Worm (Caenorhabditis elegans) whole organism, L4 larva: ENCODE data around the gene mrp-2.

Experiments
- F44E2.7 ChIP-seq: fragments of 200-800 bp; sonication (Bioruptor generic); IDR thresholded peaks from 2 replicates; pipeline ENCODE4 v2.1.2; 2022; ENCODE audit warnings: missing genetic modification characterization, missing compliant biosample characterization
- R02D3.7 ChIP-seq: fragments of 150-350 bp; sonication (generic microtip); optimal IDR thresholded peaks from 3 replicates; lab custom pipeline; 2014; ENCODE audit warnings: missing biosample characterization, missing genetic modification characterization
- Y48G9A.11 ChIP-seq: fragments of 200-800 bp; sonication (Bioruptor generic); IDR thresholded peaks from 2 replicates; pipeline ENCODE4 v1.3.6; 2022; ENCODE audit warnings: missing genetic modification reagents, missing genetic modification characterization, missing compliant biosample characterization
- ZK337.2 ChIP-seq: fragments of 200-800 bp; sonication (Bioruptor generic); IDR thresholded peaks from 2 replicates; pipeline ENCODE4 v1.3.6; 2022; ENCODE audit warnings: missing genetic modification reagents, missing genetic modification characterization, missing compliant biosample characterization
- ceh-62 ChIP-seq: sonication (generic microtip); optimal IDR thresholded peaks from 2 replicates; lab custom pipeline; 2017; ENCODE audit warnings: missing biosample characterization, missing genetic modification characterization
- ces-1 ChIP-seq: fragments of 150-350 bp; sonication (generic microtip); optimal IDR thresholded peaks from 4 replicates; lab custom pipeline; 2014; ENCODE audit warnings: missing biosample characterization, missing genetic modification reagents, missing genetic modification characterization
- cey-2 ChIP-seq: sonication (generic microtip); optimal IDR thresholded peaks from 3 replicates; lab custom pipeline; 2017; ENCODE audit warnings: missing genetic modification characterization, mild to moderate bottlenecking, missing compliant biosample characterization, antibody characterized with exemption, borderline replicate concordance; ENCODE audit not compliant: insufficient read depth
- daf-19 ChIP-seq: fragments of 200-800 bp; sonication (Bioruptor generic); conservative IDR thresholded peaks from 2 replicates; pipeline ENCODE4 v1.3.6; 2022; ENCODE audit warnings: missing genetic modification characterization, missing compliant biosample characterization
- dmd-8 ChIP-seq: fragments of 200-800 bp; sonication (Bioruptor generic); IDR thresholded peaks from 2 replicates; pipeline ENCODE4 v1.3.6; 2022; ENCODE audit warnings: missing genetic modification characterization, missing compliant biosample characterization
- dmd-9 ChIP-seq: fragments of 200-800 bp; sonication (Bioruptor generic); IDR thresholded peaks from 2 replicates; pipeline ENCODE4 v1.3.6; 2022; ENCODE audit warnings: missing genetic modification reagents, missing genetic modification characterization, missing compliant biosample characterization
- hif-1 ChIP-seq, 2 experiments: sonication (generic microtip); optimal IDR thresholded peaks; 2 replicates each; lab custom pipeline; 2016 to 2017; ENCODE audit warnings: missing compliant biosample characterization in 2 of 2, missing genetic modification characterization in 2 of 2, missing genetic modification reagents in 2 of 2, missing genotype in 2 of 2, mild to moderate bottlenecking in 1 of 2
- hlh-30 ChIP-seq: sonication (generic microtip); optimal IDR thresholded peaks from 2 replicates; lab custom pipeline; 2017; ENCODE audit warnings: antibody characterized with exemption, mild to moderate bottlenecking, missing genetic modification characterization, missing compliant biosample characterization; ENCODE audit not compliant: insufficient read depth
- lin-13 ChIP-seq: fragments of 150-350 bp; optimal IDR thresholded peaks from 2 replicates; lab custom pipeline; 2014; ENCODE audit warnings: missing biosample characterization, missing genetic modification reagents, missing genetic modification characterization
- lin-29 ChIP-seq: fragments of 200-800 bp; sonication (Bioruptor generic); IDR thresholded peaks from 2 replicates; pipeline ENCODE4 v1.3.6; 2022; ENCODE audit warnings: missing genetic modification reagents, missing genetic modification characterization, missing compliant biosample characterization
- lin-38 ChIP-seq: fragments of 200-800 bp; sonication (Bioruptor generic); IDR thresholded peaks from 2 replicates; pipeline ENCODE4 v1.3.6; 2022; ENCODE audit warnings: missing genetic modification reagents, missing genetic modification characterization, missing compliant biosample characterization
- lir-3 ChIP-seq: sonication (generic microtip); optimal IDR thresholded peaks from 2 replicates; lab custom pipeline; 2016; ENCODE audit warnings: mild to moderate bottlenecking, missing genetic modification characterization, missing compliant biosample characterization
- madf-9 ChIP-seq: fragments of 200-800 bp; sonication (Bioruptor generic); conservative IDR thresholded peaks from 2 replicates; pipeline ENCODE4 v1.3.6; 2022; ENCODE audit warnings: missing genetic modification reagents, missing genetic modification characterization, missing compliant biosample characterization
- mdl-1 ChIP-seq, 2 experiments: fragments of 150-350 bp in 1 of 2; sonication (generic microtip) in 1 of 2; optimal IDR thresholded peaks; 2 replicates each; lab custom pipeline; 2014 to 2017; ENCODE audit warnings: missing biosample characterization in 2 of 2, missing genetic modification characterization in 2 of 2
- mxl-2 ChIP-seq: fragments of 200-800 bp; sonication (Bioruptor generic); conservative IDR thresholded peaks from 2 replicates; pipeline ENCODE4 v1.3.6; 2022; ENCODE audit warnings: missing genetic modification reagents, missing genetic modification characterization, missing compliant biosample characterization
- mxl-3 ChIP-seq: fragments of 200-800 bp; sonication (Bioruptor generic); optimal IDR thresholded peaks from 2 replicates; lab custom pipeline; 2018; ENCODE audit warnings: mild to moderate bottlenecking, missing genetic modification characterization, missing compliant biosample characterization
- nhr-25 ChIP-seq: sonication (generic microtip); optimal IDR thresholded peaks from 2 replicates; lab custom pipeline; 2017; ENCODE audit warnings: missing genetic modification characterization, mild to moderate bottlenecking, missing compliant biosample characterization, antibody characterized with exemption, moderate library complexity, borderline replicate concordance; ENCODE audit not compliant: insufficient read depth
- nhr-28 ChIP-seq: fragments of 150-350 bp; optimal IDR thresholded peaks from 2 replicates; lab custom pipeline; 2014; ENCODE audit warnings: missing biosample characterization, missing genetic modification characterization
- nhr-41 ChIP-seq: fragments of 200-800 bp; sonication (Bioruptor generic); IDR thresholded peaks from 2 replicates; pipeline ENCODE4 v1.3.6; 2022; ENCODE audit warnings: missing genetic modification reagents, missing genetic modification characterization, missing compliant biosample characterization
- nhr-42 ChIP-seq: fragments of 200-800 bp; sonication (Bioruptor generic); IDR thresholded peaks from 2 replicates; pipeline ENCODE4 v1.3.6; 2022; ENCODE audit warnings: missing genetic modification characterization, missing compliant biosample characterization
- nhr-76 ChIP-seq: fragments of 150-350 bp; optimal IDR thresholded peaks from 2 replicates; lab custom pipeline; 2014; ENCODE audit warnings: missing biosample characterization, missing genetic modification characterization
- rbr-2 ChIP-seq: sonication (generic microtip); optimal IDR thresholded peaks from 2 replicates; lab custom pipeline; 2016; ENCODE audit warnings: missing genotype, missing genetic modification characterization, missing compliant biosample characterization
- saeg-2 ChIP-seq: fragments of 200-800 bp; sonication (Bioruptor generic); IDR thresholded peaks from 2 replicates; pipeline ENCODE4 v1.3.6; 2022; ENCODE audit warnings: missing genetic modification reagents, missing genetic modification characterization, missing compliant biosample characterization
- set-16 ChIP-seq: fragments of 200-800 bp; sonication (Bioruptor generic); IDR thresholded peaks from 2 replicates; pipeline ENCODE4 v1.3.6; 2022; ENCODE audit warnings: missing genetic modification reagents, missing genetic modification characterization, missing compliant biosample characterization
- skn-1 ChIP-seq: fragments of 150-350 bp; optimal IDR thresholded peaks from 2 replicates; lab custom pipeline; 2014; ENCODE audit warnings: missing biosample characterization, missing genetic modification characterization
- snpc-1.2 ChIP-seq: fragments of 200-800 bp; sonication (Bioruptor generic); IDR thresholded peaks from 2 replicates; pipeline ENCODE4 v1.3.6; 2022; ENCODE audit warnings: missing genetic modification reagents, missing genetic modification characterization, missing compliant biosample characterization
- snpc-4 ChIP-seq: fragments of 150-350 bp; optimal IDR thresholded peaks from 2 replicates; lab custom pipeline; 2014; ENCODE audit warnings: missing biosample characterization, missing genetic modification characterization
- unc-39 ChIP-seq: sonication (generic microtip); optimal IDR thresholded peaks from 2 replicates; lab custom pipeline; 2017; ENCODE audit warnings: missing biosample characterization, missing genetic modification characterization
- unc-62 ChIP-seq, 3 experiments: fragments of 150-350 bp in 1 of 3; sonication (generic microtip); optimal IDR thresholded peaks in 2 of 3; peaks in 1 of 3; 1 replicate in 1 of 3; 2 replicates in 2 of 3; lab custom pipeline; 2014 to 2017; ENCODE audit warnings: missing biosample characterization in 3 of 3, missing genetic modification characterization in 3 of 3, missing genetic modification reagents in 3 of 3, missing genotype in 1 of 3
- zag-1 ChIP-seq: fragments of 150-350 bp; optimal IDR thresholded peaks from 2 replicates; lab custom pipeline; 2014; ENCODE audit warnings: missing biosample characterization, missing genetic modification characterization
- zip-2 ChIP-seq: fragments of 150-350 bp; optimal IDR thresholded peaks from 2 replicates; lab custom pipeline; 2014; ENCODE audit warnings: missing biosample characterization, missing genetic modification characterization

mrp-2 gene

DNA sequence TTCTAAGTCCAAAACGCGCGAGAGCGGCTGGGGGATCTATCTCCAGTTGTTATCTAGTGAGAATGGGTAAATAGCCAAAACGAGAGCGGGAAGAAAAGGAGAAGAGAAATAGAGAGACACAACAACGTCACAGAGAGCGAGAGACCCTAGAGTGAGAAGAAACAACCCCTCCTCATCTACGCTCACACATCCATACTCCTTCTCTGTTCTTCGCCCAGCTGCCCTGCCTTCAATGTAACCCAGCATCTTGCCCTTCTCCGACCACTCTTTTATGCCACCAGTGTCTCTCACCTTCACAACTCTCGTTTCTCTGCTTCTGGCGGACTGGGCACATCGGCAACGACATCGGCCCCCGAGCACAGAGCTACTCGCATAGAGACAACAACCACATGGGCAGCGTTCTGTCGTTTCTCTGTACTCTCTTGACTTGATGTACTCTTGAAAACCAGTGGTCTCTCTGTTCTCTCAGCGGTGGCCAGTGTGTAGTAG, 20.8 kb upstream of the mrp-2 start (continued):
- TF ChIP-seq snpc-4 (no peak), zag-1 (tag; lab: Kevin White, UChicago) (no peak), nhr-28 (tag; lab: Kevin White, UChicago) (peak; percentile 83), mxl-2 (no peak)
- TF ChIP-seq, all 104 proteins: peak for 45

DNA sequence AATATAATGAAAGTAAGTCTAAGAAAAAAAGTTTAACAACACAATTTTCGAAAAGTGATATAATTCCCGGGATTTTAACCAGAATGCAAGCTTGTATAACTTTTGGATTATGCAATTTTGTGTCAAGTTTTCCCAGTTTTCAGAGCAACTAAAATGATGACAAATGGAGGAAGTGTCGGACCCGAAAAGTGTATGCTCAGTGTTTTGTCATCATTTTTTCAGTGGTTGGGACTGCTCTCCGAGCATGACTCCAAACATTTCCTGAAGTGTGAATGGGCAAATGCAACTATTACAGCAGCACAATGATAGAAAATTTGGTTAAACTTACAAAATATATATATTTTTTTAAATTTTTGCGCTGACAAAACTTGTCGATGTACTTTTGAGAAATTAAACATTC, 18.6 kb upstream of the mrp-2 start:
- TF ChIP-seq ceh-62 (tag; lab: Kevin White, UChicago), result no peak
- no peak for TF ChIP-seq rbr-2
- no peak for TF ChIP-seq nhr-42 (GFP tag; lab: Robert Waterston, UW)
- TF ChIP-seq nhr-25 (tag; lab: Kevin White, UChicago), result no peak
- no peak for TF ChIP-seq mdl-1 (tag; optimal IDR thresholded peaks at IDR 0.05; lab: Kevin White, UChicago)
- no peak for TF ChIP-seq ZK337.2 (GFP tag; lab: Robert Waterston, UW)
- TF ChIP-seq snpc-1.2 (GFP tag; lab: Robert Waterston, UW), result no peak
- TF ChIP-seq ces-1, result no peak
- no peak for TF ChIP-seq hif-1 (tag; optimal IDR thresholded peaks at IDR 0.05; lab: Kevin White, UChicago)
- TF ChIP-seq Y48G9A.11 (GFP tag; lab: Robert Waterston, UW), result no peak
- TF ChIP-seq set-16, result no peak
- TF ChIP-seq unc-62 (GFP tag; optimal IDR thresholded peaks at IDR 0.05 in 1 of 2; lab: Kevin White, UChicago), result no peak
- TF ChIP-seq unc-62 (tag; optimal IDR thresholded peaks at IDR 0.05; lab: Kevin White, UChicago), result no peak
- no peak for TF ChIP-seq madf-9 (GFP tag; lab: Robert Waterston, UW)
- TF ChIP-seq zip-2 (tag; lab: Kevin White, UChicago), result no peak
- TF ChIP-seq dmd-9, result no peak
- no peak for TF ChIP-seq nhr-76 (tag; lab: Kevin White, UChicago)
- TF ChIP-seq lin-38 (GFP tag; lab: Robert Waterston, UW), result no peak
- no peak for TF ChIP-seq unc-39 (tag; lab: Kevin White, UChicago)
- TF ChIP-seq hlh-30 (tag; lab: Kevin White, UChicago), result no peak

ce11 chrX:587798-588197, 15.3 kb upstream of the mrp-2 start, which contains the start of gene mrp-1:
TSS of gene mrp-1 (minus strand) at chrX:587898.
- TF ChIP-seq set-16 (no peak), F44E2.7 (GFP tag; lab: Robert Waterston, UW) (no peak), daf-19 (GFP tag; lab: Robert Waterston, UW) (no peak), dmd-8 (GFP tag; lab: Robert Waterston, UW) (no peak), mxl-3 (GFP tag; lab: Kevin White, UChicago) (no peak), zag-1 (tag; lab: Kevin White, UChicago) (no peak), lin-13 (GFP tag; lab: Kevin White, UChicago) (no peak), cey-2 (tag; lab: Kevin White, UChicago) (no peak), nhr-41 (GFP tag; lab: Robert Waterston, UW) (no peak), lir-3 (no peak), unc-62 (GFP tag; optimal IDR thresholded peaks at IDR 0.05 in 1 of 2; lab: Kevin White, UChicago) (no peak), unc-62 (tag; optimal IDR thresholded peaks at IDR 0.05; lab: Kevin White, UChicago) (no peak), lin-38 (GFP tag; lab: Robert Waterston, UW) (no peak), snpc-1.2 (GFP tag; lab: Robert Waterston, UW) (no peak), unc-39 (tag; lab: Kevin White, UChicago) (no peak), lin-29 (GFP tag; lab: Robert Waterston, UW) (no peak), R02D3.7 (no peak), saeg-2 (GFP tag; lab: Robert Waterston, UW) (no peak), skn-1 (tag; lab: Kevin White, UChicago) (no peak)
